Worm (Caenorhabditis elegans) whole organism, L4 larva: ENCODE measurements around the gene orc-4.

Experiments used
- ama-1 ChIP-seq: fragments of 150-350 bp; optimal IDR thresholded peaks from 2 replicates; lab custom pipeline; 2014; ENCODE audit warnings: inconsistent platforms, mixed read lengths
- ceh-82 ChIP-seq: sonication (generic microtip); optimal IDR thresholded peaks from 2 replicates; lab custom pipeline; 2017; ENCODE audit warnings: missing biosample characterization, missing genetic modification characterization
- ces-1 ChIP-seq: fragments of 150-350 bp; sonication (generic microtip); optimal IDR thresholded peaks from 4 replicates; lab custom pipeline; 2014; ENCODE audit warnings: missing biosample characterization, missing genetic modification reagents, missing genetic modification characterization
- daf-19 ChIP-seq: fragments of 200-800 bp; sonication (Bioruptor generic); conservative IDR thresholded peaks from 2 replicates; pipeline ENCODE4 v1.3.6; 2022; ENCODE audit warnings: missing genetic modification characterization, missing compliant biosample characterization
- gei-8 ChIP-seq: fragments of 200-800 bp; sonication (Bioruptor generic); optimal IDR thresholded peaks from 2 replicates; lab custom pipeline; 2018; ENCODE audit warnings: mild to moderate bottlenecking, missing genetic modification characterization, missing compliant biosample characterization
- jun-1 ChIP-seq: fragments of 150-350 bp; optimal IDR thresholded peaks from 2 replicates; lab custom pipeline; 2014; ENCODE audit warnings: missing biosample characterization, missing genetic modification reagents, missing genetic modification characterization
- lin-39 ChIP-seq: fragments of 150-350 bp; optimal IDR thresholded peaks from 2 replicates; lab custom pipeline; 2014; ENCODE audit warnings: missing biosample characterization, missing genetic modification reagents, missing genetic modification characterization
- nhr-237 ChIP-seq: sonication (generic microtip); optimal IDR thresholded peaks from 2 replicates; lab custom pipeline; 2017; ENCODE audit warnings: missing biosample characterization, missing genetic modification characterization
- unc-62 ChIP-seq, 3 experiments: fragments of 150-350 bp in 1 of 3; sonication (generic microtip); optimal IDR thresholded peaks in 2 of 3; peaks in 1 of 3; 1 replicate in 1 of 3; 2 replicates in 2 of 3; lab custom pipeline; 2014 to 2017; ENCODE audit warnings: missing biosample characterization in 3 of 3, missing genetic modification characterization in 3 of 3, missing genetic modification reagents in 3 of 3, missing genotype in 1 of 3
- zag-1 ChIP-seq: fragments of 150-350 bp; optimal IDR thresholded peaks from 2 replicates; lab custom pipeline; 2014; ENCODE audit warnings: missing biosample characterization, missing genetic modification characterization

DNA sequence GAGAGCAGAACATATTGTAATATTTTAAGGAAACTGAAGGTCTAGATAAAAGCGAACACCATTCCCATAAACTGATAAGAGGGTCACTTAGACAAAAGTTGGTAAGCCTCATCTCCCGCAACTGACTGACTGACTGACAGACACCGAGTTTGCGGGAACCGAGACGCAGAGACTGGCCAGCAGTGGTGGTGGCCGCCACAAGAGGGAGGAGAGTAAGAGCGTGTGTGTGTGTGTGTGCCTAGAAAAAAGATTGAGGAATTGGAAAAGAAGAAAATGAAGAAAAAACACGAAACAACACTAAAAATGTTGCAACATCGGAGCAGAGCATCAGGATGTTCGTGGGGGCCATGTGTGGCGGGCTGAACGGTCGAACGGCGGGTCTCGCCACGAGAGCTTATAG lies 11.4 kb upstream of the orc-4 start:
- no peak for TF ChIP-seq jun-1
- no peak for TF ChIP-seq gei-8 (GFP tag; lab: Kevin White, UChicago)
- TF ChIP-seq daf-19 (GFP tag; lab: Robert Waterston, UW), result no peak
- no peak for TF ChIP-seq ama-1
- no peak for TF ChIP-seq nhr-237 (tag; lab: Kevin White, UChicago)
- no peak for TF ChIP-seq zag-1 (tag; lab: Kevin White, UChicago)
- TF ChIP-seq lin-39 (tag; lab: Kevin White, UChicago), result no peak
- TF ChIP-seq ceh-82 (tag; lab: Kevin White, UChicago), result no peak
- TF ChIP-seq ces-1 (GFP tag; lab: Kevin White, UChicago), result no peak
- TF ChIP-seq unc-62 (GFP tag; optimal IDR thresholded peaks at IDR 0.05 in 1 of 2; lab: Kevin White, UChicago), result peak in 1 of 2 experiments; percentile 71
- no peak for TF ChIP-seq unc-62 (tag; optimal IDR thresholded peaks at IDR 0.05; lab: Kevin White, UChicago)
